Fruit fly (Drosophila melanogaster): ENCODE measurements around the gene CG6324.

Gene CG6324

dm6 chrX:15501706-15502267 lies 25.9 kb downstream of the CG6324 start (continued):
- TF ChIP-seq CG2129 (GFP tag; IDR thresholded peaks at IDR 0.05; ENCODE audit: partially characterized antibody) (no peak), B-H2 (GFP tag; optimal IDR thresholded peaks at IDR 0.05) (no peak), nerfin-1 (tag; optimal IDR thresholded peaks at IDR 0.05) (no peak), maf-S (GFP tag; optimal IDR thresholded peaks at IDR 0.05) (no peak), mirr (GFP tag; optimal IDR thresholded peaks at IDR 0.05) (peak; percentile 23), CG12769 (tag; optimal IDR thresholded peaks at IDR 0.05) (peak; percentile 5), Meics (GFP tag; optimal IDR thresholded peaks at IDR 0.05) (peak; percentile 21)

dm6 chrX:15502864-15503263 lies 27.0 kb downstream of the CG6324 start:
- TF ChIP-seq crol (GFP tag; IDR thresholded peaks at IDR 0.05) (peak; percentile 76), CG14014 (GFP tag; IDR thresholded peaks at IDR 0.05) (no peak), CG14050 (GFP tag; IDR thresholded peaks at IDR 0.05) (no peak), Ets65A (GFP tag) (peak; percentile 24), lab (GFP tag; optimal IDR thresholded peaks at IDR 0.05) (peak; percentile 15), zen (tag; optimal IDR thresholded peaks at IDR 0.05) (peak; percentile 8), CG10321 (GFP tag; IDR thresholded peaks at IDR 0.05) (peak; percentile 20; the same call in 1 of the 2 replicates), CG10543 (GFP tag; optimal IDR thresholded peaks at IDR 0.05) (peak; percentile 26), Awh (GFP tag; IDR thresholded peaks at IDR 0.05) (0 out of 2 replicates have a peak, but pooled peaks have one; percentile 23), CG3847 (GFP tag; IDR thresholded peaks at IDR 0.05) (0 out of 2 replicates have a peak, but pooled peaks have one; percentile 12), sug (tag; optimal IDR thresholded peaks at IDR 0.05) (peak; percentile 45), Eip74EF (GFP tag; optimal IDR thresholded peaks at IDR 0.05) (no peak), Nf-YC (tag; optimal IDR thresholded peaks at IDR 0.05) (peak; percentile 55), CG13775 (GFP tag; optimal IDR thresholded peaks at IDR 0.05) (no peak), Med (GFP tag) (peak; percentile 39), Adf1 (GFP tag; IDR thresholded peaks at IDR 0.05) (peak; percentile 88), phol (tag; optimal IDR thresholded peaks at IDR 0.05) (peak; percentile 43), ci (GFP tag; IDR thresholded peaks at IDR 0.05) (0 out of 3 replicates have a peak, but pooled peaks have one; percentile 2), Hr51 (GFP tag; optimal IDR thresholded peaks at IDR 0.05) (no peak)

- TF ChIP-seq Rfx (GFP tag; IDR thresholded peaks at IDR 0.05) (peak; percentile 31; the same call in 1 of the 2 replicates), Stat92E (GFP tag; optimal IDR thresholded peaks at IDR 0.05) (no peak), aop (GFP tag; IDR thresholded peaks at IDR 0.05) (no peak), hkb (optimal IDR thresholded peaks at IDR 0.05) (no peak), hkb (GFP tag; IDR thresholded peaks at IDR 0.05) (peak; percentile 22; the same call in 1 of the 2 replicates), Sox102F (GFP tag; optimal IDR thresholded peaks at IDR 0.05) (peak; percentile 36), CG31224 (GFP tag; IDR thresholded peaks at IDR 0.05) (0 out of 2 replicates have a peak, but pooled peaks have one; percentile 15), bsh (GFP tag; optimal IDR thresholded peaks at IDR 0.05) (peak in 1 of 2 experiments; percentile 3), dpn (GFP tag; optimal IDR thresholded peaks at IDR 0.05) (peak in 1 of 2 experiments; percentile 22), Hsf (GFP tag; optimal IDR thresholded peaks at IDR 0.05) (peak; percentile 9), CG7839 (tag; optimal IDR thresholded peaks at IDR 0.05) (no peak), CG3281 (GFP tag; optimal IDR thresholded peaks at IDR 0.05) (no peak), crc (GFP tag; optimal IDR thresholded peaks at IDR 0.05) (no peak), abd-A (tag; optimal IDR thresholded peaks at IDR 0.05) (no peak), cg (GFP tag; optimal IDR thresholded peaks at IDR 0.05) (peak; percentile 57), usp (GFP tag; optimal IDR thresholded peaks at IDR 0.05) (no peak), ham (GFP tag; IDR thresholded peaks at IDR 0.05) (no peak), sqz (GFP tag; optimal IDR thresholded peaks at IDR 0.05) (peak; percentile 24), Xbp1 (GFP tag; optimal IDR thresholded peaks at IDR 0.05) (peak; percentile 30), Chrac-16 (GFP tag; optimal IDR thresholded peaks at IDR 0.05) (peak; percentile 2), CG14965 (GFP tag; optimal IDR thresholded peaks at IDR 0.05; ENCODE audit: borderline replicate concordance) (no peak), row (GFP tag; IDR thresholded peaks at IDR 0.05) (peak; percentile 27; the same call in 2 of the 3 replicates)
These were observed 35.5 kb downstream of the CG6324 start for dm6 chrX:15511399-15511798.
